Worm (Caenorhabditis elegans) whole organism, midembryonic: ENCODE measurements around the gene C07A4.2.
A peak's percentile ranks its signal among the peaks of the same experiment; 100 is the strongest.

Source experiments
- T22C8.4 ChIP-seq: fragments of 200-800 bp; sonication (Bioruptor generic); IDR thresholded peaks from 2 replicates; pipeline ENCODE4 v1.3.6; 2022; ENCODE audit warnings: missing genetic modification characterization, missing compliant biosample characterization
- cog-1 ChIP-seq: sonication (generic microtip); optimal IDR thresholded peaks from 2 replicates; lab custom pipeline; 2016; ENCODE audit warnings: missing genetic modification characterization, missing compliant biosample characterization
- flt-1 ChIP-seq: fragments of 200-800 bp; sonication (Bioruptor generic); IDR thresholded peaks from 2 replicates; pipeline ENCODE4 v1.3.6; 2022; ENCODE audit warnings: missing genetic modification characterization, missing compliant biosample characterization
- klf-2 ChIP-seq: fragments of 200-800 bp; sonication (Bioruptor generic); conservative IDR thresholded peaks from 2 replicates; pipeline ENCODE4 v1.3.6; 2022; ENCODE audit warnings: missing genetic modification reagents, missing genetic modification characterization, missing compliant biosample characterization
- med-1 ChIP-seq: sonication (generic microtip); optimal IDR thresholded peaks from 2 replicates; lab custom pipeline; 2017; ENCODE audit warnings: missing genetic modification characterization, mild to moderate bottlenecking, missing compliant biosample characterization, antibody characterized with exemption, missing genetic modification reagents; ENCODE audit not compliant: insufficient read depth
- ref-1 ChIP-seq: fragments of 200-800 bp; sonication (Bioruptor generic); conservative IDR thresholded peaks from 2 replicates; pipeline ENCODE4 v1.3.6; 2022; ENCODE audit warnings: missing genetic modification reagents, missing genetic modification characterization, missing compliant biosample characterization
- tab-1 ChIP-seq: fragments of 200-800 bp; sonication (Bioruptor generic); IDR thresholded peaks from 2 replicates; pipeline ENCODE4 v1.3.6; 2022; ENCODE audit warnings: missing genetic modification characterization, missing compliant biosample characterization
- ztf-23 ChIP-seq: fragments of 200-800 bp; sonication (Bioruptor generic); IDR thresholded peaks from 2 replicates; pipeline ENCODE4 v1.3.6; 2022; ENCODE audit warnings: missing genetic modification reagents, missing genetic modification characterization, missing compliant biosample characterization
- ztf-29 ChIP-seq: fragments of 200-800 bp; sonication (Bioruptor generic); IDR thresholded peaks from 2 replicates; pipeline ENCODE4 v1.3.6; 2022; ENCODE audit warnings: missing genetic modification reagents, missing genetic modification characterization, missing compliant biosample characterization

C07A4.2 gene

ce11 chrX:10172004-10172584 is at the start of gene C07A4.2:
Gene C07A4.2, plus strand, starts transcription at chrX:10172198.
- no peak for TF ChIP-seq flt-1 (GFP tag; lab: Robert Waterston, UW)
- no peak for TF ChIP-seq ztf-23 (GFP tag; lab: Robert Waterston, UW)
- no peak for TF ChIP-seq klf-2
- no peak for TF ChIP-seq ztf-29
- TF ChIP-seq tab-1 (GFP tag; lab: Robert Waterston, UW), result no peak
- TF ChIP-seq cog-1 (tag; lab: Kevin White, UChicago), result no peak
- TF ChIP-seq med-1, result no peak
- TF ChIP-seq T22C8.4 (GFP tag; lab: Robert Waterston, UW), result no peak
- TF ChIP-seq ref-1 (GFP tag; lab: Robert Waterston, UW), result no peak

- no peak for TF ChIP-seq ztf-23 (GFP tag; lab: Robert Waterston, UW)
- no peak for TF ChIP-seq flt-1 (GFP tag; lab: Robert Waterston, UW)
- TF ChIP-seq T22C8.4 (GFP tag; lab: Robert Waterston, UW), result no peak
- TF ChIP-seq cog-1 (tag; lab: Kevin White, UChicago), result no peak
- TF ChIP-seq klf-2, result no peak
- no peak for TF ChIP-seq tab-1 (GFP tag; lab: Robert Waterston, UW)
- TF ChIP-seq ztf-29, result no peak
- no peak for TF ChIP-seq ref-1 (GFP tag; lab: Robert Waterston, UW)
- no peak for TF ChIP-seq med-1
Observed at ce11 chrX:10123015-10123414, 49.0 kb upstream of the C07A4.2 start.

ce11 chrX:10124338-10124737 is 47.7 kb upstream of the C07A4.2 start:
- TF ChIP-seq ztf-29 (no peak), ztf-23 (GFP tag; lab: Robert Waterston, UW) (no peak), cog-1 (tag; lab: Kevin White, UChicago) (no peak), ref-1 (GFP tag; lab: Robert Waterston, UW) (no peak), T22C8.4 (GFP tag; lab: Robert Waterston, UW) (no peak), klf-2 (no peak), med-1 (no peak), flt-1 (GFP tag; lab: Robert Waterston, UW) (no peak), tab-1 (GFP tag; lab: Robert Waterston, UW) (no peak)

- TF ChIP-seq ztf-29, result no peak
- no peak for TF ChIP-seq cog-1 (tag; lab: Kevin White, UChicago)
- no peak for TF ChIP-seq ref-1 (GFP tag; lab: Robert Waterston, UW)
- TF ChIP-seq klf-2, result no peak
- TF ChIP-seq med-1, result no peak
- TF ChIP-seq tab-1 (GFP tag; lab: Robert Waterston, UW), result no peak
- TF ChIP-seq T22C8.4 (GFP tag; lab: Robert Waterston, UW), result no peak
- TF ChIP-seq flt-1 (GFP tag; lab: Robert Waterston, UW), result no peak
- no peak for TF ChIP-seq ztf-23 (GFP tag; lab: Robert Waterston, UW)
Observed at ce11 chrX:10130159-10130558, 41.8 kb upstream of the C07A4.2 start.

- TF ChIP-seq klf-2, result peak; percentile 93
- peak; percentile 83 for TF ChIP-seq ref-1 (GFP tag; lab: Robert Waterston, UW)
- peak; percentile 68 for TF ChIP-seq cog-1 (tag; lab: Kevin White, UChicago)
- TF ChIP-seq ztf-23 (GFP tag; lab: Robert Waterston, UW), result peak; percentile 89
- peak; percentile 91 for TF ChIP-seq T22C8.4 (GFP tag; lab: Robert Waterston, UW)
- TF ChIP-seq flt-1 (GFP tag; lab: Robert Waterston, UW), result peak; percentile 93
- TF ChIP-seq tab-1 (GFP tag; lab: Robert Waterston, UW), result peak; percentile 94
- TF ChIP-seq ztf-29, result peak; percentile 41; the same call in 1 of the 2 replicates
- TF ChIP-seq med-1, result peak; percentile 32
Observed at ce11 chrX:10132546-10133032, 39.4 kb upstream of the C07A4.2 start.

- TF ChIP-seq flt-1 (GFP tag; lab: Robert Waterston, UW) (no peak), tab-1 (GFP tag; lab: Robert Waterston, UW) (no peak), ztf-29 (no peak), klf-2 (no peak), ref-1 (GFP tag; lab: Robert Waterston, UW) (no peak), med-1 (no peak), ztf-23 (GFP tag; lab: Robert Waterston, UW) (no peak), T22C8.4 (GFP tag; lab: Robert Waterston, UW) (no peak), cog-1 (tag; lab: Kevin White, UChicago) (no peak)
Observed at ce11 chrX:10133082-10133481, 38.9 kb upstream of the C07A4.2 start, which contains the start of gene unc-58. Gene unc-58, minus strand, starts transcription at chrX:10133182.

- TF ChIP-seq klf-2 (no peak), cog-1 (tag; lab: Kevin White, UChicago) (no peak), T22C8.4 (GFP tag; lab: Robert Waterston, UW) (no peak), ref-1 (GFP tag; lab: Robert Waterston, UW) (no peak), flt-1 (GFP tag; lab: Robert Waterston, UW) (no peak), ztf-29 (no peak), ztf-23 (GFP tag; lab: Robert Waterston, UW) (no peak), tab-1 (GFP tag; lab: Robert Waterston, UW) (no peak), med-1 (no peak)
Observed at ce11 chrX:10138494-10138893, 33.5 kb upstream of the C07A4.2 start, which contains the start of gene moc-1. Gene moc-1, minus strand, starts transcription at chrX:10138620.

- TF ChIP-seq med-1 (no peak), T22C8.4 (GFP tag; lab: Robert Waterston, UW) (no peak), cog-1 (tag; lab: Kevin White, UChicago) (no peak), klf-2 (no peak), ztf-23 (GFP tag; lab: Robert Waterston, UW) (no peak), ztf-29 (no peak), ref-1 (GFP tag; lab: Robert Waterston, UW) (no peak), tab-1 (GFP tag; lab: Robert Waterston, UW) (no peak)
Observed at ce11 chrX:10141264-10141663, 30.7 kb upstream of the C07A4.2 start.

ce11 chrX:10141963-10142431 is 30.0 kb upstream of the C07A4.2 start, which contains the start of gene oac-14:
Gene oac-14, minus strand, starts transcription at chrX:10142013.
- no peak for TF ChIP-seq med-1
- no peak for TF ChIP-seq T22C8.4 (GFP tag; lab: Robert Waterston, UW)
